Worm (Caenorhabditis elegans): ENCODE results near the gene F22B7.3.
A peak's percentile ranks its signal among the peaks of the same experiment; 100 is the strongest.

The F22B7.3 gene

ce11 chrIII:8683679-8684263 lies 35.1 kb downstream of the F22B7.3 start, which contains the start of gene fli-1 (continued):
- TF ChIP-seq rpc-1 (optimal IDR thresholded peaks at IDR 0.05) (no peak), rpc-1 (tag; optimal IDR thresholded peaks at IDR 0.05) (no peak), rec-8 (tag; optimal IDR thresholded peaks at IDR 0.05) (no peak), aptf-3 (GFP tag; IDR thresholded peaks at IDR 0.05) (no peak), somi-1 (GFP tag; optimal IDR thresholded peaks at IDR 0.05) (no peak), pbrm-1 (GFP tag; IDR thresholded peaks at IDR 0.05) (no peak), K11D2.4 (GFP tag; IDR thresholded peaks at IDR 0.05) (no peak), akir-1 (GFP tag; optimal IDR thresholded peaks at IDR 0.05) (no peak), sptf-2 (GFP tag; optimal IDR thresholded peaks at IDR 0.05) (no peak), F52B5.7 (tag; optimal IDR thresholded peaks at IDR 0.05) (no peak), ztf-3 (GFP tag; optimal IDR thresholded peaks at IDR 0.05) (no peak), lsy-27 (tag; optimal IDR thresholded peaks at IDR 0.05; ENCODE audit: borderline replicate concordance, insufficient read depth) (no peak), efl-1 (GFP tag; optimal IDR thresholded peaks at IDR 0.05) (peak; percentile 85), attf-6 (GFP tag; IDR thresholded peaks at IDR 0.05) (no peak), ceh-27 (GFP tag; optimal IDR thresholded peaks at IDR 0.05) (peak; percentile 53), B0019.2 (GFP tag; conservative IDR thresholded peaks at IDR 0.05) (peak; percentile 68; the same call in 1 of the 2 replicates), ZK185.1 (tag; optimal IDR thresholded peaks at IDR 0.05; ENCODE audit: poor library complexity, severe bottlenecking) (peak; percentile 70), K12H6.12 (tag; optimal IDR thresholded peaks at IDR 0.05) (no peak), dpff-1 (tag; optimal IDR thresholded peaks at IDR 0.05) (no peak), nfya-1 (tag; optimal IDR thresholded peaks at IDR 0.05; ENCODE audit: borderline replicate concordance, insufficient read depth) (no peak), cebp-2 (GFP tag; IDR thresholded peaks at IDR 0.05) (no peak), nfya-2 (GFP tag; IDR thresholded peaks at IDR 0.05) (no peak), lin-40 (tag; optimal IDR thresholded peaks at IDR 0.05) (no peak), ceh-100 (GFP tag; IDR thresholded peaks at IDR 0.05) (no peak; the same call in 1 of the 2 replicates), ztf-22 (GFP tag; optimal IDR thresholded peaks at IDR 0.05) (no peak), mes-4 (tag; optimal IDR thresholded peaks at IDR 0.05) (no peak), ama-1 (optimal IDR thresholded peaks at IDR 0.05) (no peak), ama-1 (GFP tag; optimal IDR thresholded peaks at IDR 0.05) (no peak), let-526 (GFP tag; IDR thresholded peaks at IDR 0.05) (no peak), B0035.1 (tag; optimal IDR thresholded peaks at IDR 0.05) (no peak), lin-54 (GFP tag; optimal IDR thresholded peaks at IDR 0.05) (peak; percentile 85), ztf-26 (tag; optimal IDR thresholded peaks at IDR 0.05) (no peak), ceh-58 (GFP tag; IDR thresholded peaks at IDR 0.05) (no peak), Y95B8A.8 (GFP tag; IDR thresholded peaks at IDR 0.05) (0 out of 2 replicates have a peak, but pooled peaks have one; percentile 29), nhr-120 (GFP tag; IDR thresholded peaks at IDR 0.05) (no peak), mcd-1 (GFP tag; IDR thresholded peaks at IDR 0.05) (peak; percentile 47), bed-1 (GFP tag; IDR thresholded peaks at IDR 0.05) (no peak), mxl-1 (tag; optimal IDR thresholded peaks at IDR 0.05) (no peak), xnd-1 (tag; optimal IDR thresholded peaks at IDR 0.05) (peak; percentile 88), F23B12.7 (tag; optimal IDR thresholded peaks at IDR 0.05; ENCODE audit: insufficient read depth) (no peak), madf-10 (tag; optimal IDR thresholded peaks at IDR 0.05) (no peak), sdz-38 (tag; optimal IDR thresholded peaks at IDR 0.05) (no peak), nhr-27 (tag; optimal IDR thresholded peaks at IDR 0.05) (no peak), hsf-1 (GFP tag; IDR thresholded peaks at IDR 0.05) (no peak), bed-2 (GFP tag; IDR thresholded peaks at IDR 0.05) (peak; percentile 73; the same call in 1 of the 2 replicates), Y67H2A.10 (GFP tag; conservative IDR thresholded peaks at IDR 0.05) (no peak), C06A6.2 (GFP tag; conservative IDR thresholded peaks at IDR 0.05) (no peak), dpl-1 (GFP tag; optimal IDR thresholded peaks at IDR 0.05) (peak; percentile 72), T26A5.8 (tag; optimal IDR thresholded peaks at IDR 0.05) (no peak), ceh-91 (GFP tag; IDR thresholded peaks at IDR 0.05) (peak; percentile 76)

Measured in whole organism, young adult.